Worm (Caenorhabditis elegans) whole organism, L1 larva: Measurements from ENCODE around the gene sox-3.
A peak's percentile ranks its signal among the peaks of the same experiment; 100 is the strongest.

Experiments
- C16A3.4 ChIP-seq: fragments of 150-350 bp; optimal IDR thresholded peaks from 2 replicates; lab custom pipeline; 2014; ENCODE audit warnings: missing biosample characterization, missing genetic modification characterization
- F16B12.6 ChIP-seq: fragments of 150-350 bp; optimal IDR thresholded peaks from 2 replicates; lab custom pipeline; 2014; ENCODE audit warnings: missing biosample characterization, missing genetic modification characterization
- Y116A8C.19 ChIP-seq: sonication (generic microtip); optimal IDR thresholded peaks from 2 replicates; lab custom pipeline; 2016; ENCODE audit warnings: missing compliant biosample characterization, missing genetic modification characterization, borderline replicate concordance
- aha-1 ChIP-seq: fragments of 150-350 bp; optimal IDR thresholded peaks from 2 replicates; lab custom pipeline; 2014; ENCODE audit warnings: missing biosample characterization, missing genetic modification characterization
- aly-2 ChIP-seq: fragments of 150-350 bp; optimal IDR thresholded peaks from 2 replicates; lab custom pipeline; 2014; ENCODE audit warnings: missing biosample characterization, missing genetic modification characterization
- ama-1 ChIP-seq: fragments of 150-350 bp; optimal IDR thresholded peaks from 2 replicates; lab custom pipeline; 2014
- blmp-1 ChIP-seq: fragments of 150-350 bp; optimal IDR thresholded peaks from 2 replicates; lab custom pipeline; 2014; ENCODE audit warnings: missing biosample characterization, missing genetic modification characterization
- ceh-88 ChIP-seq: fragments of 200-800 bp; sonication (Bioruptor generic); IDR thresholded peaks from 2 replicates; pipeline ENCODE4 v1.3.6; 2022; ENCODE audit warnings: missing genetic modification characterization, missing compliant biosample characterization
- ceh-90 ChIP-seq: sonication (generic microtip); optimal IDR thresholded peaks from 2 replicates; lab custom pipeline; 2016; ENCODE audit warnings: missing genetic modification characterization, missing compliant biosample characterization
- dsc-1 ChIP-seq: sonication (generic microtip); optimal IDR thresholded peaks from 2 replicates; lab custom pipeline; 2016; ENCODE audit warnings: mild to moderate bottlenecking, missing genetic modification characterization, missing compliant biosample characterization
- efl-1 ChIP-seq, 4 experiments: fragments of 150-350 bp; optimal IDR thresholded peaks in 3 of 4; peaks in 1 of 4; 1 replicate in 1 of 4; 2 replicates in 3 of 4; lab custom pipeline; 2014; ENCODE audit warnings: missing biosample characterization in 2 of 4, missing genetic modification characterization in 2 of 4, missing genetic modification reagents in 2 of 4
- efl-3 ChIP-seq: fragments of 200-800 bp; sonication (Bioruptor generic); optimal IDR thresholded peaks from 2 replicates; lab custom pipeline; 2018; ENCODE audit warnings: mild to moderate bottlenecking, missing genetic modification characterization, missing compliant biosample characterization
- egl-13 ChIP-seq: sonication (generic microtip); optimal IDR thresholded peaks from 2 replicates; lab custom pipeline; 2016; ENCODE audit warnings: missing genotype, missing genetic modification reagents, missing genetic modification characterization, missing compliant biosample characterization
- egl-27 ChIP-seq, 2 experiments: fragments of 150-350 bp in 1 of 2; sonication (generic microtip); optimal IDR thresholded peaks; 3 replicates each; lab custom pipeline; 2017 to 2018; ENCODE audit warnings: missing biosample characterization in 2 of 2, missing genetic modification characterization in 2 of 2, missing genetic modification reagents in 2 of 2
- elt-2 ChIP-seq: sonication (generic microtip); optimal IDR thresholded peaks from 2 replicates; lab custom pipeline; 2016; ENCODE audit warnings: missing genetic modification characterization, mild to moderate bottlenecking, inconsistent platforms, missing compliant biosample characterization, missing genetic modification reagents
- elt-3 ChIP-seq, 6 experiments: fragments of 150-350 bp in 1 of 6; sonication (generic microtip); optimal IDR thresholded peaks; 2 replicates each; lab custom pipeline; 2017 to 2018; ENCODE audit warnings: missing biosample characterization in 6 of 6, missing genetic modification characterization in 6 of 6, inconsistent platforms in 1 of 6
- ets-5 ChIP-seq: fragments of 200-800 bp; sonication (Bioruptor generic); IDR thresholded peaks from 2 replicates; pipeline ENCODE4 v1.3.6; 2022; ENCODE audit warnings: missing genetic modification characterization, missing compliant biosample characterization
- fkh-4 ChIP-seq: sonication (generic microtip); optimal IDR thresholded peaks from 2 replicates; lab custom pipeline; 2016; ENCODE audit warnings: missing compliant biosample characterization, missing genetic modification characterization, borderline replicate concordance
- fkh-8 ChIP-seq: sonication (generic microtip); optimal IDR thresholded peaks from 2 replicates; lab custom pipeline; 2016; ENCODE audit warnings: mild to moderate bottlenecking, missing genetic modification characterization, missing compliant biosample characterization
- fos-1 ChIP-seq: fragments of 150-350 bp; optimal IDR thresholded peaks from 2 replicates; lab custom pipeline; 2014; ENCODE audit warnings: missing biosample characterization, missing genetic modification characterization
- grh-1 ChIP-seq: fragments of 200-800 bp; sonication (Bioruptor generic); IDR thresholded peaks from 2 replicates; pipeline ENCODE4 v1.3.6; 2022; ENCODE audit warnings: missing genetic modification reagents, missing genetic modification characterization, missing compliant biosample characterization
- hlh-17 ChIP-seq: fragments of 200-800 bp; sonication (Bioruptor generic); optimal IDR thresholded peaks from 2 replicates; lab custom pipeline; 2018; ENCODE audit warnings: missing genetic modification characterization, mild to moderate bottlenecking, missing compliant biosample characterization, moderate library complexity, borderline replicate concordance
- hpl-2 ChIP-seq: fragments of 150-350 bp; optimal IDR thresholded peaks from 2 replicates; lab custom pipeline; 2014; ENCODE audit warnings: missing biosample characterization, missing genetic modification reagents, missing genetic modification characterization
- irx-1 ChIP-seq: sonication (generic microtip); optimal IDR thresholded peaks from 2 replicates; lab custom pipeline; 2016; ENCODE audit warnings: missing genetic modification characterization, missing compliant biosample characterization
- lin-13 ChIP-seq: fragments of 150-350 bp; optimal IDR thresholded peaks from 2 replicates; lab custom pipeline; 2014; ENCODE audit warnings: missing biosample characterization, missing genetic modification reagents, missing genetic modification characterization
- lin-15B ChIP-seq: fragments of 150-350 bp; sonication (generic microtip); optimal IDR thresholded peaks from 3 replicates; lab custom pipeline; 2014; ENCODE audit warnings: missing biosample characterization, missing genetic modification characterization
- lin-39 ChIP-seq: fragments of 150-350 bp; optimal IDR thresholded peaks from 2 replicates; lab custom pipeline; 2014; ENCODE audit warnings: missing biosample characterization, missing genetic modification reagents, missing genetic modification characterization
- lir-3 ChIP-seq: sonication (generic microtip); optimal IDR thresholded peaks from 2 replicates; lab custom pipeline; 2016; ENCODE audit warnings: mild to moderate bottlenecking, missing genetic modification characterization, moderate library complexity, missing compliant biosample characterization; ENCODE audit not compliant: poor library complexity
- lsy-2 ChIP-seq, 2 experiments: fragments of 150-350 bp; optimal IDR thresholded peaks; 2 replicates each; lab custom pipeline; 2014; ENCODE audit warnings: missing biosample characterization in 2 of 2, missing genetic modification characterization in 2 of 2
- mab-9 ChIP-seq: fragments of 200-800 bp; sonication (Bioruptor generic); IDR thresholded peaks from 2 replicates; pipeline ENCODE4 v1.3.6; 2022; ENCODE audit warnings: missing genetic modification reagents, missing genetic modification characterization, missing compliant biosample characterization
- mdl-1 ChIP-seq, 2 experiments: fragments of 150-350 bp; optimal IDR thresholded peaks; 2 replicates each; lab custom pipeline; 2014 to 2017; ENCODE audit warnings: missing biosample characterization in 2 of 2, missing genetic modification characterization in 2 of 2, inconsistent platforms in 1 of 2
- mep-1 ChIP-seq: fragments of 150-350 bp; optimal IDR thresholded peaks from 2 replicates; lab custom pipeline; 2014; ENCODE audit warnings: missing biosample characterization, missing genetic modification characterization
- nhr-11 ChIP-seq: fragments of 150-350 bp; optimal IDR thresholded peaks from 2 replicates; lab custom pipeline; 2014; ENCODE audit warnings: missing biosample characterization, missing genetic modification characterization
- nhr-12 ChIP-seq: sonication (generic microtip); optimal IDR thresholded peaks from 2 replicates; lab custom pipeline; 2017; ENCODE audit warnings: missing biosample characterization, missing genetic modification characterization
- nhr-19 ChIP-seq: fragments of 200-800 bp; sonication (Bioruptor generic); conservative IDR thresholded peaks from 2 replicates; pipeline ENCODE4 v1.3.6; 2022; ENCODE audit warnings: missing genetic modification characterization, missing compliant biosample characterization
- nhr-237 ChIP-seq: fragments of 150-350 bp; optimal IDR thresholded peaks from 2 replicates; lab custom pipeline; 2014; ENCODE audit warnings: missing biosample characterization, missing genetic modification characterization
- nhr-71 ChIP-seq: sonication (generic microtip); optimal IDR thresholded peaks from 2 replicates; lab custom pipeline; 2016; ENCODE audit warnings: mild to moderate bottlenecking, missing genetic modification characterization, moderate library complexity, missing compliant biosample characterization
- nhr-84 ChIP-seq: sonication (generic microtip); optimal IDR thresholded peaks from 2 replicates; lab custom pipeline; 2017; ENCODE audit warnings: missing biosample characterization, missing genetic modification characterization
- nhr-85 ChIP-seq: sonication (generic microtip); peaks from one replicate; lab custom pipeline; 2016; ENCODE audit warnings: missing genetic modification characterization, inconsistent platforms, missing compliant biosample characterization
- nhr-90 ChIP-seq: sonication (generic microtip); optimal IDR thresholded peaks from 2 replicates; lab custom pipeline; 2016; ENCODE audit warnings: mild to moderate bottlenecking, missing genetic modification characterization, missing compliant biosample characterization; ENCODE audit not compliant: poor library complexity
- pag-3 ChIP-seq: sonication (generic microtip); optimal IDR thresholded peaks from 2 replicates; lab custom pipeline; 2017; ENCODE audit warnings: missing genetic modification characterization, mild to moderate bottlenecking, missing compliant biosample characterization, antibody characterized with exemption, borderline replicate concordance; ENCODE audit not compliant: insufficient read depth
- pax-3 ChIP-seq: fragments of 200-800 bp; sonication (Bioruptor generic); optimal IDR thresholded peaks from 2 replicates; lab custom pipeline; 2018; ENCODE audit warnings: mild to moderate bottlenecking, missing genetic modification characterization, moderate library complexity, missing compliant biosample characterization
- rnt-1 ChIP-seq: sonication (generic microtip); optimal IDR thresholded peaks from 2 replicates; lab custom pipeline; 2016; ENCODE audit warnings: mild to moderate bottlenecking, missing genetic modification characterization, moderate library complexity, missing compliant biosample characterization
- sox-4 ChIP-seq: sonication (generic microtip); optimal IDR thresholded peaks from 2 replicates; lab custom pipeline; 2016; ENCODE audit warnings: missing genetic modification characterization, missing compliant biosample characterization
- swsn-7 ChIP-seq: sonication (generic microtip); optimal IDR thresholded peaks from 2 replicates; lab custom pipeline; 2016; ENCODE audit warnings: missing genetic modification characterization, missing compliant biosample characterization
- tbx-2 ChIP-seq: sonication (generic microtip); optimal IDR thresholded peaks from 2 replicates; lab custom pipeline; 2016; ENCODE audit warnings: missing genetic modification characterization, missing compliant biosample characterization
- tlp-1 ChIP-seq: fragments of 150-350 bp; optimal IDR thresholded peaks from 2 replicates; lab custom pipeline; 2014; ENCODE audit warnings: missing biosample characterization, missing genetic modification characterization
- unc-62 ChIP-seq: fragments of 150-350 bp; optimal IDR thresholded peaks from 2 replicates; lab custom pipeline; 2014; ENCODE audit warnings: missing biosample characterization, missing genetic modification reagents, missing genetic modification characterization
- unc-86 ChIP-seq: sonication (generic microtip); optimal IDR thresholded peaks from 2 replicates; lab custom pipeline; 2016; ENCODE audit warnings: missing genetic modification characterization, missing compliant biosample characterization
- unc-98 ChIP-seq: fragments of 200-800 bp; sonication (Bioruptor generic); IDR thresholded peaks from 2 replicates; pipeline ENCODE4 v1.3.6; 2022; ENCODE audit warnings: missing genetic modification characterization, missing compliant biosample characterization
- zip-4 ChIP-seq: fragments of 200-800 bp; sonication (Bioruptor generic); optimal IDR thresholded peaks from 2 replicates; lab custom pipeline; 2018; ENCODE audit warnings: mild to moderate bottlenecking, missing genetic modification characterization, moderate library complexity, missing compliant biosample characterization
- ztf-4 ChIP-seq: fragments of 150-350 bp; optimal IDR thresholded peaks from 2 replicates; lab custom pipeline; 2014; ENCODE audit warnings: missing biosample characterization, missing genetic modification characterization

The sox-3 gene

DNA sequence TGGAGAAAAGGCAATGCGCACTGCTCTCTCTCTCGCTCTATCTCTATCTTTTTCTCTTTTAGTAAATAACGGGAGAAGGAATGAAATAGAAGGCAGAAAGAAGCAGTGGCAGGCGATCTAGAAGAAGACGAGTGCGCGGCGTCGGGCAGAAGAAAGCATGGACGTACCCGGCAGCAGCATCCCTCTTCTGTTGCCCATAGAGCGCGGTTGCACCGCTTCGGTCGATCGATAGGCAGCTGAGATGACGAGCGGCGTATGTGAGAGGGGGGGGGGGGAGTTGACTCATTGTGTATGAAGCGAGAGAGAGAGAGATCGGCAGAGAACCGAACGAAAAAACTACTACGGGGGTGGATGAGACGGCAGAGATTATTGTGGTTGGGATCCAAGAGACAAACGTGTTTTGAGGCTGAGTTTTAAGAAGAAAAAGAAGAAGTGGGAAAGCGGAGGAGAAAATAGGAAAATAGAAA, 15.4 kb upstream of the sox-3 start:
- TF ChIP-seq irx-1 (tag; lab: Kevin White, UChicago) (peak; percentile 84), fkh-4 (tag; lab: Kevin White, UChicago) (no peak), ceh-88 (peak; percentile 40; the same call in 1 of the 2 replicates), lsy-2 (tag; optimal IDR thresholded peaks at IDR 0.05; lab: Kevin White, UChicago) (peak; percentile 84 to 89), dsc-1 (peak; percentile 87), ztf-4 (tag; lab: Kevin White, UChicago) (peak; percentile 58), lin-15B (peak; percentile 74), mab-9 (GFP tag; lab: Robert Waterston, UW) (peak; percentile 88), ceh-90 (no peak), hlh-17 (GFP tag; lab: Kevin White, UChicago) (no peak), efl-3 (GFP tag; lab: Kevin White, UChicago) (no peak), tlp-1 (tag; lab: Kevin White, UChicago) (no peak), zip-4 (GFP tag; lab: Kevin White, UChicago) (peak; percentile 54), mep-1 (tag; lab: Kevin White, UChicago) (peak; percentile 88), unc-98 (GFP tag; lab: Robert Waterston, UW) (no peak), sox-4 (tag; lab: Kevin White, UChicago) (peak; percentile 83), nhr-19 (GFP tag; lab: Robert Waterston, UW) (peak; percentile 90), pag-3 (peak; percentile 61), blmp-1 (tag; lab: Kevin White, UChicago) (peak; percentile 54), swsn-7 (tag; lab: Kevin White, UChicago) (peak; percentile 94), nhr-237 (tag; lab: Kevin White, UChicago) (peak; percentile 81), nhr-11 (peak; percentile 8), ama-1 (no peak), nhr-12 (no peak), unc-62 (GFP tag; lab: Kevin White, UChicago) (no peak), rnt-1 (tag; lab: Kevin White, UChicago) (peak; percentile 87), fos-1 (peak; percentile 89), efl-1 (optimal IDR thresholded peaks at IDR 0.05; lab: Kevin White, UChicago) (peak; percentile 71 to 79), efl-1 (GFP tag; optimal IDR thresholded peaks at IDR 0.05 in 1 of 2; lab: Kevin White, UChicago) (peak; percentile 53 to 95), nhr-71 (tag; lab: Kevin White, UChicago) (peak; percentile 97), grh-1 (GFP tag; lab: Robert Waterston, UW) (peak; percentile 86), C16A3.4 (tag; lab: Kevin White, UChicago) (peak; percentile 90), elt-2 (no peak), aha-1 (tag; lab: Kevin White, UChicago) (peak; percentile 87), F16B12.6 (tag; lab: Kevin White, UChicago) (peak; percentile 54), egl-13 (tag; lab: Kevin White, UChicago) (peak; percentile 95), pax-3 (tag; lab: Kevin White, UChicago) (peak; percentile 87), lir-3 (tag; lab: Kevin White, UChicago) (peak; percentile 71), elt-3 (tag; optimal IDR thresholded peaks at IDR 0.05; lab: Kevin White, UChicago) (peak in 4 of 6 experiments; percentile 20 to 79 (median 48)), nhr-85 (tag; lab: Kevin White, UChicago) (peak; percentile 95), Y116A8C.19 (no peak), hpl-2 (GFP tag; lab: Kevin White, UChicago) (no peak), lin-39 (tag; lab: Kevin White, UChicago) (no peak), unc-86 (peak; percentile 96), mdl-1 (tag; optimal IDR thresholded peaks at IDR 0.05; lab: Kevin White, UChicago) (peak; percentile 44 to 82), nhr-90 (tag; lab: Kevin White, UChicago) (peak; percentile 83), nhr-84 (tag; lab: Kevin White, UChicago) (no peak), lin-13 (peak; percentile 84), aly-2 (tag; lab: Kevin White, UChicago) (no peak), fkh-8 (tag; lab: Kevin White, UChicago) (peak; percentile 99), ets-5 (GFP tag; lab: Robert Waterston, UW) (no peak), egl-27 (tag; optimal IDR thresholded peaks at IDR 0.05; lab: Kevin White, UChicago) (peak; percentile 44 to 81), tbx-2 (tag; lab: Kevin White, UChicago) (peak; percentile 94)
